Fruit fly (Drosophila melanogaster) whole organism, embryonic: ENCODE data around the gene pyd.

Experiments used
- ATbp ChIP-seq: fragments of 200-800 bp; sonication (Bioruptor generic); optimal IDR thresholded peaks from 2 replicates; lab custom pipeline; 2017; ENCODE audit warnings: missing biosample characterization, mild to moderate bottlenecking, missing genetic modification characterization, missing genetic modification reagents
- Abd-B ChIP-seq: fragments of 200-800 bp; sonication (Bioruptor generic); optimal IDR thresholded peaks from 2 replicates; lab custom pipeline; 2018; ENCODE audit warnings: missing biosample characterization, mild to moderate bottlenecking, missing genetic modification characterization, moderate library complexity
- Aef1 ChIP-seq: fragments of 200-800 bp; sonication (Bioruptor generic); IDR thresholded peaks from 3 replicates; pipeline ENCODE4 v1.3.6; 2022; ENCODE audit warnings: missing biosample characterization, missing genetic modification characterization
- Atf3 ChIP-seq: fragments of 200-800 bp; sonication (Bioruptor generic); optimal IDR thresholded peaks from 3 replicates; lab custom pipeline; 2016; ENCODE audit warnings: missing biosample characterization, missing genetic modification characterization
- BEAF-32 ChIP-seq: fragments of 200-800 bp; sonication (Bioruptor generic); optimal IDR thresholded peaks from 3 replicates; lab custom pipeline; 2017; ENCODE audit warnings: missing biosample characterization, missing genetic modification characterization, mild to moderate bottlenecking, moderate library complexity, missing genetic modification reagents
- CG10209 ChIP-seq: fragments of 200-800 bp; sonication (Bioruptor generic); optimal IDR thresholded peaks from 3 replicates; lab custom pipeline; 2017; ENCODE audit warnings: missing biosample characterization, mild to moderate bottlenecking, missing genetic modification characterization, missing genetic modification reagents
- CG10979 ChIP-seq: fragments of 200-800 bp; sonication (Bioruptor generic); optimal IDR thresholded peaks from 2 replicates; lab custom pipeline; 2018; ENCODE audit warnings: missing biosample characterization, mild to moderate bottlenecking, missing genetic modification characterization, moderate library complexity
- CG1233 ChIP-seq: fragments of 200-800 bp; sonication (Bioruptor generic); optimal IDR thresholded peaks from 4 replicates; lab custom pipeline; 2018; ENCODE audit warnings: missing biosample characterization, mild to moderate bottlenecking, missing genetic modification characterization
- CG13123 ChIP-seq: fragments of 200-800 bp; sonication (Bioruptor generic); optimal IDR thresholded peaks from 2 replicates; lab custom pipeline; 2016; ENCODE audit warnings: missing biosample characterization, missing genetic modification characterization
- CG15073 ChIP-seq: fragments of 200-800 bp; sonication (Bioruptor generic); optimal IDR thresholded peaks from 2 replicates; lab custom pipeline; 2016; ENCODE audit warnings: missing biosample characterization, missing genetic modification characterization
- CG15696 ChIP-seq: fragments of 200-800 bp; sonication (Bioruptor generic); optimal IDR thresholded peaks from 2 replicates; lab custom pipeline; 2019; ENCODE audit warnings: missing biosample characterization, mild to moderate bottlenecking, missing genetic modification characterization, moderate library complexity
- CG16813 ChIP-seq: fragments of 200-800 bp; sonication (Bioruptor generic); IDR thresholded peaks from 3 replicates; pipeline ENCODE4 v1.3.6; 2022; ENCODE audit warnings: missing biosample characterization, missing genetic modification characterization; ENCODE audit not compliant: partially characterized antibody
- CG17568 ChIP-seq: fragments of 200-800 bp; sonication (Bioruptor generic); optimal IDR thresholded peaks from 2 replicates; lab custom pipeline; 2018; ENCODE audit warnings: missing biosample characterization, mild to moderate bottlenecking, missing genetic modification characterization, moderate library complexity
- CG17829 ChIP-seq: fragments of 200-800 bp; optimal IDR thresholded peaks from 2 replicates; lab custom pipeline; 2019; ENCODE audit warnings: missing biosample characterization, mild to moderate bottlenecking, missing genetic modification characterization, moderate library complexity
- CG30431 ChIP-seq: fragments of 200-800 bp; sonication (Bioruptor generic); optimal IDR thresholded peaks from 2 replicates; lab custom pipeline; 2017; ENCODE audit warnings: missing biosample characterization, missing genetic modification characterization
- CG32532 ChIP-seq: fragments of 200-800 bp; sonication (Bioruptor generic); IDR thresholded peaks from 2 replicates; pipeline ENCODE4 v1.3.6; 2022; ENCODE audit warnings: missing biosample characterization, missing genetic modification characterization
- CG42726 ChIP-seq: fragments of 200-800 bp; sonication (Bioruptor generic); IDR thresholded peaks from 2 replicates; pipeline ENCODE4 v1.3.6; 2022; ENCODE audit warnings: missing biosample characterization, missing genetic modification characterization; ENCODE audit not compliant: partially characterized antibody
- CG4328 ChIP-seq: fragments of 200-800 bp; sonication (Bioruptor generic); optimal IDR thresholded peaks from 3 replicates; lab custom pipeline; 2017; ENCODE audit warnings: missing biosample characterization, missing genetic modification reagents, missing genetic modification characterization
- CG4360 ChIP-seq: fragments of 200-800 bp; sonication (Bioruptor generic); IDR thresholded peaks from 2 replicates; pipeline ENCODE4 v1.3.6; 2022; ENCODE audit warnings: missing biosample characterization, missing genetic modification characterization
- CG4404 ChIP-seq: fragments of 200-800 bp; sonication (Bioruptor generic); IDR thresholded peaks from 2 replicates; pipeline ENCODE4 v1.3.6; 2022; ENCODE audit warnings: missing biosample characterization, missing genetic modification characterization
- CG6683 ChIP-seq: fragments of 200-800 bp; sonication (Bioruptor generic); optimal IDR thresholded peaks from 2 replicates; lab custom pipeline; 2017; ENCODE audit warnings: missing biosample characterization, mild to moderate bottlenecking, missing genetic modification characterization, missing genetic modification reagents
- CG6689 ChIP-seq: fragments of 200-800 bp; sonication (Bioruptor generic); IDR thresholded peaks from 2 replicates; pipeline ENCODE4 v1.3.6; 2022; ENCODE audit warnings: missing biosample characterization, missing genetic modification characterization
- CG6791 ChIP-seq: fragments of 200-800 bp; sonication (Bioruptor generic); IDR thresholded peaks from 3 replicates; pipeline ENCODE4 v1.3.6; 2022; ENCODE audit warnings: missing biosample characterization, missing genetic modification characterization; ENCODE audit not compliant: partially characterized antibody
- CG7271 ChIP-seq: fragments of 200-800 bp; sonication (Bioruptor generic); optimal IDR thresholded peaks from 2 replicates; lab custom pipeline; 2018; ENCODE audit warnings: missing biosample characterization, mild to moderate bottlenecking, missing genetic modification characterization, moderate library complexity
- Chrac-16 ChIP-seq: fragments of 200-800 bp; sonication (Bioruptor generic); optimal IDR thresholded peaks from 3 replicates; lab custom pipeline; 2016; ENCODE audit warnings: missing biosample characterization, missing genetic modification characterization
- Dp ChIP-seq: fragments of 200-800 bp; sonication (Bioruptor generic); optimal IDR thresholded peaks from 2 replicates; lab custom pipeline; 2018; ENCODE audit warnings: missing biosample characterization, mild to moderate bottlenecking, missing genetic modification characterization, moderate library complexity
- Fer2 ChIP-seq: fragments of 200-800 bp; sonication (Bioruptor generic); optimal IDR thresholded peaks from 2 replicates; lab custom pipeline; 2018; ENCODE audit warnings: missing biosample characterization, mild to moderate bottlenecking, missing genetic modification characterization, moderate library complexity
- Hr3 ChIP-seq: fragments of 200-800 bp; sonication (Bioruptor generic); optimal IDR thresholded peaks from 3 replicates; lab custom pipeline; 2016; ENCODE audit warnings: missing biosample characterization, missing genetic modification characterization
- Lim3 ChIP-seq: fragments of 200-800 bp; sonication (Bioruptor generic); IDR thresholded peaks from 2 replicates; pipeline ENCODE4 v1.3.6; 2022; ENCODE audit warnings: missing biosample characterization, missing genetic modification characterization
- MBD-R2 ChIP-seq: fragments of 200-800 bp; sonication (Bioruptor generic); IDR thresholded peaks from 2 replicates; pipeline ENCODE4 v1.3.6; 2022; ENCODE audit warnings: missing biosample characterization, missing genetic modification characterization
- Mad ChIP-seq: fragments of 200-800 bp; sonication (Bioruptor generic); optimal IDR thresholded peaks from 2 replicates; lab custom pipeline; 2016; ENCODE audit warnings: missing biosample characterization, missing genetic modification characterization
- NK7.1 ChIP-seq: fragments of 200-800 bp; sonication (Bioruptor generic); optimal IDR thresholded peaks from 3 replicates; lab custom pipeline; 2016; ENCODE audit warnings: missing biosample characterization, missing genetic modification characterization
- Oli ChIP-seq: fragments of 200-800 bp; sonication (Bioruptor generic); optimal IDR thresholded peaks from 2 replicates; lab custom pipeline; 2018; ENCODE audit warnings: missing biosample characterization, mild to moderate bottlenecking, missing genetic modification characterization, moderate library complexity
- Rfx ChIP-seq: fragments of 200-800 bp; sonication (Bioruptor generic); IDR thresholded peaks from 2 replicates; pipeline ENCODE4 v1.3.6; 2022; ENCODE audit warnings: missing biosample characterization, missing genetic modification characterization
- Xbp1 ChIP-seq: fragments of 200-800 bp; sonication (Bioruptor generic); optimal IDR thresholded peaks from 3 replicates; lab custom pipeline; 2016; ENCODE audit warnings: missing biosample characterization, mild to moderate bottlenecking, missing genetic modification characterization
- ara ChIP-seq: fragments of 200-800 bp; sonication (Bioruptor generic); IDR thresholded peaks from 2 replicates; pipeline ENCODE4 v1.3.6; 2022; ENCODE audit warnings: missing biosample characterization, missing genetic modification characterization
- fru ChIP-seq: fragments of >200 bp; optimal IDR thresholded peaks from 2 replicates; lab custom pipeline; 2017
- gce ChIP-seq: fragments of 200-800 bp; sonication (Bioruptor generic); IDR thresholded peaks from 3 replicates; pipeline ENCODE4 v1.3.6; 2022; ENCODE audit warnings: missing biosample characterization, missing genetic modification characterization
- her ChIP-seq: fragments of 200-800 bp; sonication (Bioruptor generic); optimal IDR thresholded peaks from 2 replicates; lab custom pipeline; 2016; ENCODE audit warnings: missing biosample characterization, missing genetic modification characterization
- hth ChIP-seq: fragments of >200 bp; optimal IDR thresholded peaks from 2 replicates; lab custom pipeline; 2017; ENCODE audit warnings: inconsistent platforms
- lab ChIP-seq: fragments of 200-800 bp; sonication (Bioruptor generic); optimal IDR thresholded peaks from 3 replicates; lab custom pipeline; 2017; ENCODE audit warnings: missing biosample characterization, missing genetic modification characterization, mild to moderate bottlenecking, moderate library complexity, missing genetic modification reagents
- nerfin-1 ChIP-seq: fragments of 200-800 bp; sonication (Bioruptor generic); optimal IDR thresholded peaks from 3 replicates; lab custom pipeline; 2019; ENCODE audit warnings: missing biosample characterization, mild to moderate bottlenecking, missing genetic modification characterization, moderate library complexity
- nerfin-2 ChIP-seq: fragments of 200-800 bp; sonication (Bioruptor generic); IDR thresholded peaks from 2 replicates; pipeline ENCODE4 v1.3.6; 2022; ENCODE audit warnings: missing biosample characterization, missing genetic modification characterization; ENCODE audit not compliant: partially characterized antibody
- p53 ChIP-seq: fragments of 200-800 bp; sonication (Bioruptor generic); optimal IDR thresholded peaks from 2 replicates; lab custom pipeline; 2016; ENCODE audit warnings: missing biosample characterization, missing genetic modification characterization
- salm ChIP-seq: fragments of 200-800 bp; sonication (Bioruptor generic); optimal IDR thresholded peaks from 2 replicates; lab custom pipeline; 2018; ENCODE audit warnings: missing biosample characterization, mild to moderate bottlenecking, missing genetic modification characterization
- slou ChIP-seq: fragments of 200-800 bp; sonication (Bioruptor generic); optimal IDR thresholded peaks from 3 replicates; lab custom pipeline; 2016; ENCODE audit warnings: missing biosample characterization, missing genetic modification characterization
- stwl ChIP-seq: fragments of 200-800 bp; sonication (Bioruptor generic); optimal IDR thresholded peaks from 3 replicates; lab custom pipeline; 2018; ENCODE audit warnings: missing biosample characterization, mild to moderate bottlenecking, missing genetic modification characterization, moderate library complexity
- tio ChIP-seq: fragments of 200-800 bp; sonication (Bioruptor generic); optimal IDR thresholded peaks from 2 replicates; lab custom pipeline; 2017; ENCODE audit warnings: missing biosample characterization, missing genetic modification characterization, inconsistent platforms
- tll ChIP-seq, 2 experiments: fragments of 200-800 bp in 1 of 2; fragments of >200 bp in 1 of 2; sonication (Bioruptor generic) in 1 of 2; optimal IDR thresholded peaks; 2 replicates each; lab custom pipeline; 2017 to 2019; ENCODE audit warnings: missing biosample characterization in 2 of 2, missing genetic modification characterization in 2 of 2, mild to moderate bottlenecking in 1 of 2, moderate library complexity in 1 of 2
- trem ChIP-seq: fragments of 200-800 bp; optimal IDR thresholded peaks from 3 replicates; lab custom pipeline; 2019; ENCODE audit warnings: missing biosample characterization, mild to moderate bottlenecking, missing genetic modification characterization, moderate library complexity

pyd gene

dm6 chr3R:8846154-8846648 is 85.5 kb downstream of the pyd start (continued):
- TF ChIP-seq Xbp1 (GFP tag; lab: Kevin White, UChicago) = peak; percentile 16
- no peak for TF ChIP-seq tio
- peak; percentile 60 for TF ChIP-seq ATbp
- TF ChIP-seq Atf3 = no peak
- peak; percentile 45; the same call in 1 of the 2 replicates for TF ChIP-seq ara (GFP tag; lab: Robert Waterston, UW)
- no peak for TF ChIP-seq Aef1 (GFP tag; lab: Robert Waterston, UW)
- peak; percentile 72; the same call in 1 of the 2 replicates for TF ChIP-seq Rfx
- TF ChIP-seq CG30431 (GFP tag; lab: Kevin White, UChicago) = no peak
- peak; percentile 76 for TF ChIP-seq her (GFP tag; lab: Kevin White, UChicago)
- TF ChIP-seq CG6689 = no peak
- peak; percentile 66; the same call in 1 of the 2 replicates for TF ChIP-seq CG42726 (GFP tag; lab: Robert Waterston, UW)
- TF ChIP-seq CG17829 (tag; lab: Kevin White, UChicago) = peak; percentile 65
- TF ChIP-seq CG6791 (GFP tag; lab: Robert Waterston, UW) = peak; percentile 66; the same call in 2 of the 3 replicates
- no peak for TF ChIP-seq CG16813 (GFP tag; lab: Robert Waterston, UW)
- TF ChIP-seq CG4404 (GFP tag; lab: Robert Waterston, UW) = no peak
- peak; percentile 21 for TF ChIP-seq NK7.1 (GFP tag; lab: Kevin White, UChicago)
- TF ChIP-seq Chrac-16 (GFP tag; lab: Kevin White, UChicago) = no peak
- TF ChIP-seq lab (GFP tag; lab: Kevin White, UChicago) = peak; percentile 84
- TF ChIP-seq CG4360 (GFP tag; lab: Robert Waterston, UW) = 0 out of 2 replicates have a peak, but pooled peaks have one; percentile 43
- TF ChIP-seq p53 = no peak
- TF ChIP-seq MBD-R2 (GFP tag; lab: Robert Waterston, UW) = peak; percentile 45; the same call in 1 of the 2 replicates
- peak; percentile 63 for TF ChIP-seq CG7271 (tag; lab: Kevin White, UChicago)
- peak; percentile 31 for TF ChIP-seq CG4328 (GFP tag; lab: Kevin White, UChicago)
- no peak for TF ChIP-seq Oli (tag; lab: Kevin White, UChicago)
- no peak for TF ChIP-seq Fer2 (tag; lab: Kevin White, UChicago)
- peak; percentile 46 for TF ChIP-seq CG6683 (GFP tag; lab: Kevin White, UChicago)
- peak; percentile 43 for TF ChIP-seq CG10209 (GFP tag; lab: Kevin White, UChicago)
- no peak for TF ChIP-seq stwl (tag; lab: Kevin White, UChicago)
- peak; percentile 30 for TF ChIP-seq CG15696 (tag; lab: Kevin White, UChicago)
- peak; percentile 66 for TF ChIP-seq CG1233 (GFP tag; lab: Kevin White, UChicago)
- no peak for TF ChIP-seq Lim3
- TF ChIP-seq nerfin-1 (tag; lab: Kevin White, UChicago) = peak; percentile 81
- TF ChIP-seq hth = no peak
- no peak for TF ChIP-seq nerfin-2 (GFP tag; lab: Robert Waterston, UW)
- TF ChIP-seq CG17568 (GFP tag; lab: Kevin White, UChicago) = peak; percentile 69
- TF ChIP-seq Mad (GFP tag; lab: Kevin White, UChicago) = no peak
- no peak for TF ChIP-seq fru (lab: Kevin White, UChicago)
- TF ChIP-seq gce = peak; percentile 41; the same call in 2 of the 3 replicates
- TF ChIP-seq CG32532 (GFP tag; lab: Robert Waterston, UW) = peak; percentile 46; the same call in 1 of the 2 replicates
- TF ChIP-seq CG15073 (GFP tag; lab: Kevin White, UChicago) = no peak
- TF ChIP-seq tll (GFP tag; optimal IDR thresholded peaks at IDR 0.05; lab: Kevin White, UChicago) = peak in 1 of 2 experiments; percentile 37
- TF ChIP-seq BEAF-32 (GFP tag; lab: Kevin White, UChicago) = no peak
- TF ChIP-seq Abd-B (GFP tag; lab: Kevin White, UChicago) = no peak
- peak; percentile 36 for TF ChIP-seq CG10979 (tag; lab: Kevin White, UChicago)
- TF ChIP-seq CG13123 (GFP tag; lab: Kevin White, UChicago) = no peak
- TF ChIP-seq salm (tag; lab: Kevin White, UChicago) = peak; percentile 37
- TF ChIP-seq Dp = peak; percentile 10
- TF ChIP-seq trem = peak; percentile 47
- no peak for TF ChIP-seq slou (GFP tag; lab: Kevin White, UChicago)
- no peak for TF ChIP-seq Hr3 (GFP tag; lab: Kevin White, UChicago)
